Fruit fly (Drosophila melanogaster) whole organism, embryonic: ENCODE data around the gene CG4438.

Experiments used
- CoRest ChIP-seq: fragments of 200-800 bp; sonication (Bioruptor generic); optimal IDR thresholded peaks from 3 replicates; lab custom pipeline; 2018; ENCODE audit warnings: missing biosample characterization, mild to moderate bottlenecking, missing genetic modification characterization, moderate library complexity
- Deaf1 ChIP-seq: fragments of 200-800 bp; optimal IDR thresholded peaks from 3 replicates; lab custom pipeline; 2019; ENCODE audit warnings: missing biosample characterization, mild to moderate bottlenecking, missing genetic modification characterization, moderate library complexity
- MBD-R2 ChIP-seq: fragments of 200-800 bp; sonication (Bioruptor generic); IDR thresholded peaks from 2 replicates; pipeline ENCODE4 v1.3.6; 2022; ENCODE audit warnings: missing biosample characterization, missing genetic modification characterization
- bab2 ChIP-seq: fragments of 200-800 bp; sonication (Bioruptor generic); optimal IDR thresholded peaks from 2 replicates; lab custom pipeline; 2016; ENCODE audit warnings: missing biosample characterization, missing genetic modification characterization
- h ChIP-seq: fragments of >200 bp; optimal IDR thresholded peaks from 2 replicates; lab custom pipeline; 2017
- onecut ChIP-seq: fragments of 200-800 bp; sonication (Bioruptor generic); IDR thresholded peaks from 2 replicates; pipeline ENCODE4 v1.3.6; 2022; ENCODE audit warnings: missing biosample characterization, missing genetic modification characterization

DNA sequence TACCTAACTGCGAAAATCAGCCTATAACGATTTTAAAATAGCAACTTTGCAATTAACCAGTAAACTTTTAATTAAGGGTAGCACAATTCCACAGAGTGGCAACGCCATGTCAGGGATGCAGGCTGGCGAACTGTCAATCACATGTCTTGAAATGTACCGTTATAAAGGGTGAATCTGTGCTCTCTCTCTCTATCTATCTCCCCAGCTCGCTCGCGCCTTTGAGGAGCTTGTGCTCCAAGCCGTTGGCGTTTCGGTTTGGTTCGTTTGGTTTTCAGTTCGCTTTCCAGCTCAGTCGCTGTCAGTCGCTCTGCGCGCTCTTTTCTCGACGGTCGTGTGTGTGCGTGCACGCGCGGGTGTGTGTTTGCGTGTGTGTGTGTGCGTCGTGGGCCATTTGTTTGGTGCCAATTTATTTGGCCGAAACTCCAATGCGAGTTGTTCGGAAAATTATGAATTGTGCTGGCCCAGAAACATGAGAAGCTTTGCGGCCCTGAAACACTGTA, 39.5 kb upstream of the CG4438 start, which contains the start of gene numb:
- TF ChIP-seq CoRest (tag; lab: Kevin White, UChicago) (no peak), bab2 (GFP tag; lab: Kevin White, UChicago) (no peak), Deaf1 (tag; lab: Kevin White, UChicago) (peak; percentile 93), MBD-R2 (GFP tag; lab: Robert Waterston, UW) (peak; percentile 17; the same call in 1 of the 2 replicates), h (lab: Kevin White, UChicago) (no peak), onecut (GFP tag; lab: Robert Waterston, UW) (peak; percentile 37)
